Fruit fly (Drosophila melanogaster) whole organism, embryonic: Measurements from ENCODE around the gene CG15553.

Experiments used
- Awh ChIP-seq: fragments of 200-800 bp; sonication (Bioruptor generic); IDR thresholded peaks from 2 replicates; pipeline ENCODE4, ENCODE4 v1.3.6; 2022; ENCODE audit warnings: missing biosample characterization, missing genetic modification characterization
- Bdp1 ChIP-seq: fragments of 200-800 bp; sonication (Bioruptor generic); optimal IDR thresholded peaks from 3 replicates; lab custom pipeline; 2016; ENCODE audit warnings: missing biosample characterization, missing genetic modification characterization
- CG10366 ChIP-seq: fragments of 200-800 bp; sonication (Bioruptor generic); IDR thresholded peaks from 2 replicates; pipeline ENCODE4 v1.3.6; 2022; ENCODE audit warnings: missing biosample characterization, missing genetic modification characterization
- CG10462 ChIP-seq: fragments of 200-800 bp; sonication (Bioruptor generic); optimal IDR thresholded peaks from 2 replicates; lab custom pipeline; 2016; ENCODE audit warnings: missing biosample characterization, missing genetic modification characterization
- CG10543 ChIP-seq: fragments of 200-800 bp; sonication (Bioruptor generic); optimal IDR thresholded peaks from 3 replicates; lab custom pipeline; 2017; ENCODE audit warnings: missing biosample characterization, mild to moderate bottlenecking, missing genetic modification characterization, moderate library complexity
- CG12104 ChIP-seq: fragments of 200-800 bp; sonication (Bioruptor generic); optimal IDR thresholded peaks from 3 replicates; lab custom pipeline; 2016; ENCODE audit warnings: missing biosample characterization, missing genetic modification characterization
- CG12744 ChIP-seq: fragments of 200-800 bp; sonication (Bioruptor generic); optimal IDR thresholded peaks from 2 replicates; lab custom pipeline; 2016; ENCODE audit warnings: missing biosample characterization, missing genetic modification characterization
- CG14014 ChIP-seq: fragments of 200-800 bp; sonication (Bioruptor generic); IDR thresholded peaks from 2 replicates; pipeline ENCODE4 v1.3.6; 2022; ENCODE audit warnings: missing biosample characterization, missing genetic modification characterization
- CG1529 ChIP-seq: fragments of 200-800 bp; sonication (Bioruptor generic); optimal IDR thresholded peaks from 3 replicates; lab custom pipeline; 2018; ENCODE audit warnings: missing biosample characterization, missing genetic modification characterization
- CG1647 ChIP-seq: fragments of 200-800 bp; sonication (Bioruptor generic); optimal IDR thresholded peaks from 3 replicates; lab custom pipeline; 2016; ENCODE audit warnings: missing biosample characterization, missing genetic modification characterization
- CG16815 ChIP-seq: fragments of 200-800 bp; sonication (Bioruptor generic); optimal IDR thresholded peaks from 3 replicates; lab custom pipeline; 2017; ENCODE audit warnings: missing biosample characterization, mild to moderate bottlenecking, missing genetic modification characterization
- CG2678 ChIP-seq: fragments of 200-800 bp; sonication (Bioruptor generic); optimal IDR thresholded peaks from 3 replicates; lab custom pipeline; 2019; ENCODE audit warnings: missing biosample characterization, mild to moderate bottlenecking, missing genetic modification characterization, moderate library complexity
- CG31365 ChIP-seq: fragments of 200-800 bp; sonication (Bioruptor generic); optimal IDR thresholded peaks from 2 replicates; lab custom pipeline; 2018; ENCODE audit warnings: missing biosample characterization, mild to moderate bottlenecking, missing genetic modification characterization
- CG32532 ChIP-seq: fragments of 200-800 bp; sonication (Bioruptor generic); IDR thresholded peaks from 2 replicates; pipeline ENCODE4 v1.3.6; 2022; ENCODE audit warnings: missing biosample characterization, missing genetic modification characterization
- CG33213 ChIP-seq: fragments of 200-800 bp; sonication (Bioruptor generic); optimal IDR thresholded peaks from 3 replicates; lab custom pipeline; 2016; ENCODE audit warnings: missing biosample characterization, missing genetic modification characterization
- CG4424 ChIP-seq: fragments of 200-800 bp; sonication (Bioruptor generic); optimal IDR thresholded peaks from 3 replicates; lab custom pipeline; 2016; ENCODE audit warnings: missing biosample characterization, missing genetic modification characterization
- CG6765 ChIP-seq: fragments of 200-800 bp; sonication (Bioruptor generic); optimal IDR thresholded peaks from 3 replicates; lab custom pipeline; 2017; ENCODE audit warnings: missing biosample characterization, mild to moderate bottlenecking, missing genetic modification characterization
- CG7271 ChIP-seq: fragments of 200-800 bp; sonication (Bioruptor generic); optimal IDR thresholded peaks from 2 replicates; lab custom pipeline; 2018; ENCODE audit warnings: missing biosample characterization, mild to moderate bottlenecking, missing genetic modification characterization, moderate library complexity
- CG9797 ChIP-seq: fragments of 200-800 bp; sonication (Bioruptor generic); optimal IDR thresholded peaks from 3 replicates; lab custom pipeline; 2018; ENCODE audit warnings: missing biosample characterization, mild to moderate bottlenecking, missing genetic modification characterization
- Ets97D ChIP-seq: fragments of 200-800 bp; sonication (Bioruptor generic); optimal IDR thresholded peaks from 3 replicates; lab custom pipeline; 2016; ENCODE audit warnings: missing biosample characterization, missing genetic modification characterization
- HLHmδ ChIP-seq: fragments of 200-800 bp; sonication (Bioruptor generic); optimal IDR thresholded peaks from 2 replicates; lab custom pipeline; 2018; ENCODE audit warnings: missing biosample characterization, mild to moderate bottlenecking, missing genetic modification characterization, moderate library complexity
- Hsf ChIP-seq: fragments of 200-800 bp; sonication (Bioruptor generic); optimal IDR thresholded peaks from 3 replicates; lab custom pipeline; 2016; ENCODE audit warnings: missing biosample characterization, missing genetic modification characterization
- Ptx1 ChIP-seq: fragments of 200-800 bp; sonication (Bioruptor generic); IDR thresholded peaks from 2 replicates; pipeline ENCODE4 v1.3.6; 2022; ENCODE audit warnings: missing biosample characterization, missing genetic modification characterization
- Sox102F ChIP-seq: fragments of 200-800 bp; sonication (Bioruptor generic); optimal IDR thresholded peaks from 2 replicates; lab custom pipeline; 2018; ENCODE audit warnings: missing biosample characterization, mild to moderate bottlenecking, missing genetic modification characterization, moderate library complexity
- TFAM ChIP-seq: fragments of 200-800 bp; sonication (Bioruptor generic); optimal IDR thresholded peaks from 2 replicates; lab custom pipeline; 2017; ENCODE audit warnings: missing biosample characterization, missing genetic modification characterization, inconsistent platforms
- Tbp ChIP-seq: fragments of >200 bp; optimal IDR thresholded peaks from 2 replicates; lab custom pipeline; 2018; ENCODE audit warnings: missing biosample characterization, missing genetic modification characterization
- aop ChIP-seq: fragments of 200-800 bp; sonication (Bioruptor generic); IDR thresholded peaks from 2 replicates; pipeline ENCODE4 v1.3.6; 2022; ENCODE audit warnings: missing biosample characterization, missing genetic modification characterization
- bsh ChIP-seq, 2 experiments: fragments of 200-800 bp; sonication (Bioruptor generic); optimal IDR thresholded peaks; 2 replicates each; lab custom pipeline; 2017 to 2018; ENCODE audit warnings: mild to moderate bottlenecking in 2 of 2, missing biosample characterization in 2 of 2, missing genetic modification characterization in 2 of 2, moderate library complexity in 1 of 2
- chif ChIP-seq, 2 experiments: fragments of 200-800 bp; sonication (Bioruptor generic); optimal IDR thresholded peaks; 3 replicates each; lab custom pipeline; 2016; ENCODE audit warnings: missing biosample characterization in 2 of 2, missing genetic modification characterization in 2 of 2
- dm ChIP-seq: fragments of 200-800 bp; sonication (Bioruptor generic); optimal IDR thresholded peaks from 3 replicates; lab custom pipeline; 2016; ENCODE audit warnings: missing biosample characterization, missing genetic modification characterization
- en ChIP-seq: fragments of 200-800 bp; sonication (Bioruptor generic); optimal IDR thresholded peaks from 2 replicates; lab custom pipeline; 2016; ENCODE audit warnings: missing biosample characterization, missing genetic modification characterization
- esg ChIP-seq: fragments of 200-800 bp; sonication (Bioruptor generic); conservative IDR thresholded peaks from 2 replicates; pipeline ENCODE4 v1.3.6; 2022; ENCODE audit warnings: missing biosample characterization, missing genetic modification characterization
- eve ChIP-seq, 2 experiments: fragments of >200 bp; optimal IDR thresholded peaks; 2 replicates each; lab custom pipeline; 2017; ENCODE audit warnings: missing biosample characterization in 2 of 2, missing genetic modification characterization in 2 of 2
- gcm ChIP-seq: fragments of 200-800 bp; sonication (Bioruptor generic); optimal IDR thresholded peaks from 2 replicates; lab custom pipeline; 2019; ENCODE audit warnings: missing biosample characterization, mild to moderate bottlenecking, missing genetic modification characterization, moderate library complexity
- gem ChIP-seq: fragments of 200-800 bp; sonication (Bioruptor generic); optimal IDR thresholded peaks from 2 replicates; lab custom pipeline; 2019; ENCODE audit warnings: missing biosample characterization, mild to moderate bottlenecking, missing genetic modification characterization, moderate library complexity
- hbn ChIP-seq: fragments of 200-800 bp; sonication (Bioruptor generic); IDR thresholded peaks from 2 replicates; pipeline ENCODE4 v1.3.6; 2022; ENCODE audit warnings: missing biosample characterization, missing genetic modification characterization; ENCODE audit not compliant: partially characterized antibody
- her ChIP-seq: fragments of 200-800 bp; sonication (Bioruptor generic); optimal IDR thresholded peaks from 2 replicates; lab custom pipeline; 2016; ENCODE audit warnings: missing biosample characterization, missing genetic modification characterization
- insv ChIP-seq, 2 experiments: fragments of 200-800 bp; sonication (Bioruptor generic); optimal IDR thresholded peaks; 3 replicates each; lab custom pipeline; 2016 to 2018; ENCODE audit warnings: missing biosample characterization in 2 of 2, missing genetic modification characterization in 2 of 2
- jigr1 ChIP-seq: fragments of 200-800 bp; sonication (Bioruptor generic); IDR thresholded peaks from 3 replicates; pipeline ENCODE4 v1.3.6; 2022; ENCODE audit warnings: missing biosample characterization, missing genetic modification characterization
- jumu ChIP-seq: fragments of 200-800 bp; sonication (Bioruptor generic); optimal IDR thresholded peaks from 3 replicates; lab custom pipeline; 2016; ENCODE audit warnings: missing biosample characterization, missing genetic modification characterization
- nmo ChIP-seq: fragments of 200-800 bp; sonication (Bioruptor generic); optimal IDR thresholded peaks from 2 replicates; lab custom pipeline; 2018; ENCODE audit warnings: missing biosample characterization, mild to moderate bottlenecking, missing genetic modification characterization, moderate library complexity
- oc ChIP-seq: fragments of 200-800 bp; sonication (Bioruptor generic); optimal IDR thresholded peaks from 2 replicates; lab custom pipeline; 2018; ENCODE audit warnings: missing biosample characterization, mild to moderate bottlenecking, missing genetic modification characterization, moderate library complexity
- pho ChIP-seq: fragments of 200-800 bp; sonication (Bioruptor generic); optimal IDR thresholded peaks from 2 replicates; lab custom pipeline; 2016; ENCODE audit warnings: missing biosample characterization, missing genetic modification characterization
- ro ChIP-seq: fragments of 200-800 bp; sonication (Bioruptor generic); IDR thresholded peaks from 2 replicates; pipeline ENCODE4 v1.3.6; 2022; ENCODE audit warnings: missing biosample characterization, missing genetic modification characterization
- row ChIP-seq: fragments of 200-800 bp; sonication (Bioruptor generic); IDR thresholded peaks from 3 replicates; pipeline ENCODE4 v1.3.6; 2022; ENCODE audit warnings: missing biosample characterization, missing genetic modification characterization
- sd ChIP-seq: fragments of 200-800 bp; sonication (Bioruptor generic); optimal IDR thresholded peaks from 3 replicates; lab custom pipeline; 2018; ENCODE audit warnings: missing biosample characterization, mild to moderate bottlenecking, missing genetic modification characterization, moderate library complexity
- sens ChIP-seq: fragments of 200-800 bp; sonication (Bioruptor generic); peaks from one replicate; lab custom pipeline; 2016; ENCODE audit warnings: missing biosample characterization, missing genetic modification characterization
- shn ChIP-seq: fragments of 200-800 bp; sonication (Bioruptor generic); optimal IDR thresholded peaks from 3 replicates; lab custom pipeline; 2016; ENCODE audit warnings: missing biosample characterization, missing genetic modification characterization
- sr ChIP-seq: fragments of 200-800 bp; sonication (Bioruptor generic); IDR thresholded peaks from 3 replicates; pipeline ENCODE4 v1.3.6; 2022; ENCODE audit warnings: missing biosample characterization, missing genetic modification characterization
- stc ChIP-seq: fragments of 200-800 bp; sonication (Bioruptor generic); IDR thresholded peaks from 2 replicates; pipeline ENCODE4 v1.3.6; 2022; ENCODE audit warnings: missing biosample characterization, missing genetic modification characterization
- unpg ChIP-seq: fragments of 200-800 bp; sonication (Bioruptor generic); optimal IDR thresholded peaks from 3 replicates; lab custom pipeline; 2018; ENCODE audit warnings: missing biosample characterization, mild to moderate bottlenecking, missing genetic modification characterization, moderate library complexity
- z ChIP-seq: fragments of 200-800 bp; sonication (Bioruptor generic); IDR thresholded peaks from 3 replicates; pipeline ENCODE4 v1.3.6; 2022; ENCODE audit warnings: missing biosample characterization, missing genetic modification characterization

Gene CG15553

dm6 chr3R:31089985-31090384 is 11.0 kb downstream of the CG15553 start:
- no peak for TF ChIP-seq shn (GFP tag; lab: Kevin White, UChicago)
- TF ChIP-seq CG7271, result peak; percentile 10
- TF ChIP-seq sens, result peak; percentile 75
- peak; percentile 75 for TF ChIP-seq Ets97D (GFP tag; lab: Kevin White, UChicago)
- no peak for TF ChIP-seq CG6765 (GFP tag; lab: Kevin White, UChicago)
- no peak for TF ChIP-seq Awh (GFP tag; lab: Robert Waterston, UW)
- no peak for TF ChIP-seq CG4424 (GFP tag; lab: Kevin White, UChicago)
- TF ChIP-seq TFAM (GFP tag; lab: Kevin White, UChicago), result no peak
- peak; percentile 11 for TF ChIP-seq CG31365 (tag; lab: Kevin White, UChicago)
- TF ChIP-seq hbn, result no peak
- TF ChIP-seq CG1529 (GFP tag; lab: Kevin White, UChicago), result no peak
- TF ChIP-seq, all 482 proteins: peak for 4

DNA sequence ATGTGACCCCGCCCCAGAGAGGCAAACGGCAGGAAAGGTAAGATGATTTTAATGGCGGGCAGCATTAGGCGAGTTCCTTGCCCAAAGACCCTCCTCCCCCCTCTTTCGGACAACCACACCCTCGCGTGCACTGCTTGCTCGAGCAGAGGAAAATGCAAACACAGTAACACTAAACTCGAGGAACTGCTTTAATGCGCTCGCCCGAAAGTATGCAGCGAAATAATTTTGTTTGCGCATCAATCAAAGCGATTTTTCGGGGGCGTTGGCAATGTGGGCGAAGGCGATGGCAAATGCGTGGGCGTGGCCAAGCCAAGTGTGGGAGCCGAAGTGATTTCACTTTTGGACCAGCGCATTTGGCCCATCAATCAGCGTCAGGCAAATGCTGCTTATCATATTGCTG is 14.6 kb downstream of the CG15553 start:
- no peak for TF ChIP-seq CG32532 (GFP tag; lab: Robert Waterston, UW)
- no peak for TF ChIP-seq esg (GFP tag; lab: Robert Waterston, UW)
- TF ChIP-seq Ptx1 (GFP tag; lab: Robert Waterston, UW), result no peak
- TF ChIP-seq nmo (GFP tag; lab: Kevin White, UChicago), result peak; percentile 37
- TF ChIP-seq gcm (GFP tag; lab: Kevin White, UChicago), result no peak
- TF ChIP-seq Hsf, result no peak
- no peak for TF ChIP-seq her (GFP tag; lab: Kevin White, UChicago)
- TF ChIP-seq CG12104, result no peak
- TF ChIP-seq chif (GFP tag; optimal IDR thresholded peaks at IDR 0.05; lab: Kevin White, UChicago), result peak in 1 of 2 experiments; percentile 33
- TF ChIP-seq Tbp, result no peak
- TF ChIP-seq dm (GFP tag; lab: Kevin White, UChicago), result peak; percentile 18
- no peak for TF ChIP-seq CG33213 (GFP tag; lab: Kevin White, UChicago)
- no peak for TF ChIP-seq pho (GFP tag; lab: Kevin White, UChicago)
- no peak for TF ChIP-seq oc (tag; lab: Kevin White, UChicago)
- TF ChIP-seq z (GFP tag; lab: Robert Waterston, UW), result no peak
- TF ChIP-seq insv (GFP tag; optimal IDR thresholded peaks at IDR 0.05; lab: Kevin White, UChicago), result no peak
- no peak for TF ChIP-seq unpg (GFP tag; lab: Kevin White, UChicago)
- peak; percentile 89 for TF ChIP-seq sr (GFP tag; lab: Robert Waterston, UW)
- TF ChIP-seq CG10366 (GFP tag; lab: Robert Waterston, UW), result no peak
- TF ChIP-seq aop (GFP tag; lab: Robert Waterston, UW), result no peak
- TF ChIP-seq CG16815 (GFP tag; lab: Kevin White, UChicago), result no peak
- no peak for TF ChIP-seq CG9797 (GFP tag; lab: Kevin White, UChicago)
- TF ChIP-seq gem, result no peak
- TF ChIP-seq ro (GFP tag; lab: Robert Waterston, UW), result no peak
- TF ChIP-seq CG2678 (tag; lab: Kevin White, UChicago), result no peak
- TF ChIP-seq row (GFP tag; lab: Robert Waterston, UW), result no peak
- no peak for TF ChIP-seq CG1647
- no peak for TF ChIP-seq CG14014 (GFP tag; lab: Robert Waterston, UW)
- TF ChIP-seq Bdp1 (GFP tag; lab: Kevin White, UChicago), result no peak
- no peak for TF ChIP-seq sd (tag; lab: Kevin White, UChicago)
- no peak for TF ChIP-seq eve (GFP tag; optimal IDR thresholded peaks at IDR 0.05; lab: Kevin White, UChicago)
- TF ChIP-seq jigr1, result no peak
- no peak for TF ChIP-seq HLHmδ (GFP tag; lab: Kevin White, UChicago)
- peak; percentile 73 for TF ChIP-seq CG12744 (GFP tag; lab: Kevin White, UChicago)
- no peak for TF ChIP-seq bsh (GFP tag; optimal IDR thresholded peaks at IDR 0.05; lab: Kevin White, UChicago)
- TF ChIP-seq CG10462 (GFP tag; lab: Kevin White, UChicago), result no peak
- TF ChIP-seq Sox102F (GFP tag; lab: Kevin White, UChicago), result no peak
- no peak for TF ChIP-seq CG10543 (GFP tag; lab: Kevin White, UChicago)
- TF ChIP-seq jumu, result no peak
- TF ChIP-seq stc (GFP tag; lab: Robert Waterston, UW), result no peak
- no peak for TF ChIP-seq en (GFP tag; lab: Kevin White, UChicago)
